Fruit fly (Drosophila melanogaster) whole organism, embryonic: ENCODE results near the gene CG6431.

Experiments
- CG10462 ChIP-seq: fragments of 200-800 bp; sonication (Bioruptor generic); optimal IDR thresholded peaks from 2 replicates; lab custom pipeline; 2016; ENCODE audit warnings: missing biosample characterization, missing genetic modification characterization
- CG12942 ChIP-seq: fragments of 200-800 bp; sonication (Bioruptor generic); optimal IDR thresholded peaks from 3 replicates; lab custom pipeline; 2016; ENCODE audit warnings: missing biosample characterization, missing genetic modification characterization
- CG14965 ChIP-seq: fragments of 200-800 bp; sonication (Bioruptor generic); optimal IDR thresholded peaks from 2 replicates; lab custom pipeline; 2016; ENCODE audit warnings: missing biosample characterization, missing genetic modification characterization, borderline replicate concordance
- CG15073 ChIP-seq: fragments of 200-800 bp; sonication (Bioruptor generic); optimal IDR thresholded peaks from 2 replicates; lab custom pipeline; 2016; ENCODE audit warnings: missing biosample characterization, missing genetic modification characterization
- CG15269 ChIP-seq: fragments of 200-800 bp; sonication (Bioruptor generic); optimal IDR thresholded peaks from 2 replicates; lab custom pipeline; 2018; ENCODE audit warnings: missing biosample characterization, mild to moderate bottlenecking, missing genetic modification characterization, moderate library complexity
- CG17359 ChIP-seq: fragments of 200-800 bp; sonication (Bioruptor generic); optimal IDR thresholded peaks from 3 replicates; lab custom pipeline; 2018; ENCODE audit warnings: missing biosample characterization, mild to moderate bottlenecking, missing genetic modification characterization, moderate library complexity
- CG17829 ChIP-seq: fragments of 200-800 bp; optimal IDR thresholded peaks from 2 replicates; lab custom pipeline; 2019; ENCODE audit warnings: missing biosample characterization, mild to moderate bottlenecking, missing genetic modification characterization, moderate library complexity
- CG17912 ChIP-seq: fragments of 200-800 bp; sonication (Bioruptor generic); optimal IDR thresholded peaks from 2 replicates; lab custom pipeline; 2018; ENCODE audit warnings: missing biosample characterization, mild to moderate bottlenecking, missing genetic modification characterization
- CG2120 ChIP-seq: fragments of 200-800 bp; sonication (Bioruptor generic); optimal IDR thresholded peaks from 3 replicates; lab custom pipeline; 2016; ENCODE audit warnings: missing biosample characterization, missing genetic modification characterization
- CG2129 ChIP-seq: fragments of 200-800 bp; sonication (Bioruptor generic); IDR thresholded peaks from 2 replicates; pipeline ENCODE4 v1.3.6; 2022; ENCODE audit warnings: missing biosample characterization, missing genetic modification characterization; ENCODE audit not compliant: partially characterized antibody
- CG30020 ChIP-seq: fragments of 200-800 bp; optimal IDR thresholded peaks from 2 replicates; lab custom pipeline; 2019; ENCODE audit warnings: missing biosample characterization, mild to moderate bottlenecking, missing genetic modification characterization, moderate library complexity
- CG33557 ChIP-seq: fragments of 200-800 bp; sonication (Bioruptor generic); optimal IDR thresholded peaks from 2 replicates; lab custom pipeline; 2019; ENCODE audit warnings: missing biosample characterization, mild to moderate bottlenecking, missing genetic modification characterization, moderate library complexity
- CG5180 ChIP-seq: fragments of 200-800 bp; sonication (Bioruptor generic); optimal IDR thresholded peaks from 3 replicates; lab custom pipeline; 2017; ENCODE audit warnings: missing biosample characterization, missing genetic modification characterization, mild to moderate bottlenecking, moderate library complexity, missing genetic modification reagents
- CG8089 ChIP-seq: fragments of 200-800 bp; sonication (Bioruptor generic); optimal IDR thresholded peaks from 3 replicates; lab custom pipeline; 2016; ENCODE audit warnings: missing biosample characterization, missing genetic modification characterization
- CG8281 ChIP-seq: fragments of 200-800 bp; sonication (Bioruptor generic); optimal IDR thresholded peaks from 2 replicates; lab custom pipeline; 2018; ENCODE audit warnings: missing biosample characterization, mild to moderate bottlenecking, missing genetic modification characterization, moderate library complexity
- CG8765 ChIP-seq: fragments of 200-800 bp; sonication (Bioruptor generic); IDR thresholded peaks from 2 replicates; pipeline ENCODE4 v1.3.6; 2022; ENCODE audit warnings: missing biosample characterization, missing genetic modification characterization
- CG8924 ChIP-seq: fragments of 200-800 bp; optimal IDR thresholded peaks from 3 replicates; lab custom pipeline; 2019; ENCODE audit warnings: missing biosample characterization, mild to moderate bottlenecking, missing genetic modification characterization, moderate library complexity
- Dll ChIP-seq: fragments of 200-800 bp; sonication (Bioruptor generic); IDR thresholded peaks from 4 replicates; pipeline ENCODE4 v1.3.6; 2022; ENCODE audit warnings: missing biosample characterization, missing genetic modification characterization; ENCODE audit not compliant: partially characterized antibody
- Drgx ChIP-seq: fragments of 200-800 bp; sonication (Bioruptor generic); IDR thresholded peaks from 2 replicates; pipeline ENCODE4 v1.3.6; 2022; ENCODE audit warnings: missing biosample characterization, missing genetic modification characterization
- Fer1 ChIP-seq: fragments of 200-800 bp; sonication (Bioruptor generic); optimal IDR thresholded peaks from 2 replicates; lab custom pipeline; 2017; ENCODE audit warnings: missing biosample characterization, mild to moderate bottlenecking, missing genetic modification characterization
- Hr51 ChIP-seq, 2 experiments: fragments of 200-800 bp; sonication (Bioruptor generic); optimal IDR thresholded peaks; 2 replicates in 1 of 2; 3 replicates in 1 of 2; lab custom pipeline; 2016 to 2018; ENCODE audit warnings: missing biosample characterization in 2 of 2, missing genetic modification characterization in 2 of 2, mild to moderate bottlenecking in 1 of 2, moderate library complexity in 1 of 2
- Hr78 ChIP-seq, 2 experiments: fragments of 200-800 bp in 1 of 2; fragments of >200 bp in 1 of 2; sonication (Bioruptor generic) in 1 of 2; optimal IDR thresholded peaks; 2 replicates each; lab custom pipeline; 2017 to 2019; ENCODE audit warnings: missing biosample characterization in 2 of 2, missing genetic modification characterization in 2 of 2, mild to moderate bottlenecking in 1 of 2, moderate library complexity in 1 of 2
- MESR4 ChIP-seq: fragments of 200-800 bp; sonication (Bioruptor generic); optimal IDR thresholded peaks from 2 replicates; lab custom pipeline; 2018; ENCODE audit warnings: missing biosample characterization, mild to moderate bottlenecking, missing genetic modification characterization, moderate library complexity
- Mad ChIP-seq: fragments of 200-800 bp; sonication (Bioruptor generic); optimal IDR thresholded peaks from 2 replicates; lab custom pipeline; 2016; ENCODE audit warnings: missing biosample characterization, missing genetic modification characterization
- Meics ChIP-seq: fragments of 200-800 bp; sonication (Bioruptor generic); optimal IDR thresholded peaks from 2 replicates; lab custom pipeline; 2017; ENCODE audit warnings: missing biosample characterization, mild to moderate bottlenecking, missing genetic modification characterization
- NC2α ChIP-seq: fragments of 200-800 bp; sonication (Bioruptor generic); optimal IDR thresholded peaks from 2 replicates; lab custom pipeline; 2016; ENCODE audit warnings: missing biosample characterization, missing genetic modification characterization
- PHDP ChIP-seq: fragments of 200-800 bp; sonication (Bioruptor generic); optimal IDR thresholded peaks from 3 replicates; lab custom pipeline; 2018; ENCODE audit warnings: missing biosample characterization, mild to moderate bottlenecking, missing genetic modification characterization, moderate library complexity
- Side ChIP-seq: fragments of 200-800 bp; sonication (Bioruptor generic); optimal IDR thresholded peaks from 2 replicates; lab custom pipeline; 2016; ENCODE audit warnings: missing biosample characterization, missing genetic modification characterization
- Six4 ChIP-seq: fragments of 200-800 bp; sonication (Bioruptor generic); optimal IDR thresholded peaks from 2 replicates; lab custom pipeline; 2016; ENCODE audit warnings: missing biosample characterization, missing genetic modification characterization
- Xbp1 ChIP-seq: fragments of 200-800 bp; sonication (Bioruptor generic); optimal IDR thresholded peaks from 3 replicates; lab custom pipeline; 2016; ENCODE audit warnings: missing biosample characterization, mild to moderate bottlenecking, missing genetic modification characterization
- corto ChIP-seq: fragments of 200-800 bp; sonication (Bioruptor generic); optimal IDR thresholded peaks from 2 replicates; lab custom pipeline; 2016; ENCODE audit warnings: missing biosample characterization, mild to moderate bottlenecking, missing genetic modification characterization, moderate library complexity
- esg ChIP-seq: fragments of 200-800 bp; sonication (Bioruptor generic); conservative IDR thresholded peaks from 2 replicates; pipeline ENCODE4 v1.3.6; 2022; ENCODE audit warnings: missing biosample characterization, missing genetic modification characterization
- hth ChIP-seq: fragments of >200 bp; optimal IDR thresholded peaks from 2 replicates; lab custom pipeline; 2017; ENCODE audit warnings: inconsistent platforms
- ken ChIP-seq: fragments of 200-800 bp; sonication (Bioruptor generic); IDR thresholded peaks from 3 replicates; pipeline ENCODE4 v1.3.6; 2022; ENCODE audit warnings: missing biosample characterization, missing genetic modification characterization
- mld ChIP-seq: fragments of 200-800 bp; sonication (Bioruptor generic); IDR thresholded peaks from 3 replicates; pipeline ENCODE4 v1.3.6; 2022; ENCODE audit warnings: missing biosample characterization, missing genetic modification characterization; ENCODE audit not compliant: partially characterized antibody
- nau ChIP-seq: fragments of 200-800 bp; sonication (Bioruptor generic); optimal IDR thresholded peaks from 3 replicates; lab custom pipeline; 2017; ENCODE audit warnings: missing biosample characterization, mild to moderate bottlenecking, missing genetic modification characterization, missing genetic modification reagents
- ranshi ChIP-seq: fragments of 200-800 bp; sonication (Bioruptor generic); IDR thresholded peaks from 2 replicates; pipeline ENCODE4 v1.3.6; 2022; ENCODE audit warnings: missing biosample characterization, missing genetic modification characterization
- seq ChIP-seq: fragments of 200-800 bp; sonication (Bioruptor generic); IDR thresholded peaks from 2 replicates; pipeline ENCODE4 v1.3.6; 2022; ENCODE audit warnings: missing biosample characterization, missing genetic modification characterization
- slp2 ChIP-seq: fragments of 200-800 bp; sonication (Bioruptor generic); optimal IDR thresholded peaks from 2 replicates; lab custom pipeline; 2016; ENCODE audit warnings: missing biosample characterization, missing genetic modification characterization
- stwl ChIP-seq: fragments of 200-800 bp; sonication (Bioruptor generic); optimal IDR thresholded peaks from 3 replicates; lab custom pipeline; 2018; ENCODE audit warnings: missing biosample characterization, mild to moderate bottlenecking, missing genetic modification characterization, moderate library complexity
- tap ChIP-seq: fragments of 200-800 bp; optimal IDR thresholded peaks from 3 replicates; lab custom pipeline; 2019; ENCODE audit warnings: missing biosample characterization, mild to moderate bottlenecking, missing genetic modification characterization, moderate library complexity
- tgo ChIP-seq: fragments of 200-800 bp; sonication (Bioruptor generic); IDR thresholded peaks from 3 replicates; pipeline ENCODE4 v1.3.6; 2022; ENCODE audit warnings: missing biosample characterization, missing genetic modification characterization
- tll ChIP-seq, 2 experiments: fragments of 200-800 bp in 1 of 2; fragments of >200 bp in 1 of 2; sonication (Bioruptor generic) in 1 of 2; optimal IDR thresholded peaks; 2 replicates each; lab custom pipeline; 2017 to 2019; ENCODE audit warnings: missing biosample characterization in 2 of 2, missing genetic modification characterization in 2 of 2, mild to moderate bottlenecking in 1 of 2, moderate library complexity in 1 of 2
- trem ChIP-seq: fragments of 200-800 bp; optimal IDR thresholded peaks from 3 replicates; lab custom pipeline; 2019; ENCODE audit warnings: missing biosample characterization, mild to moderate bottlenecking, missing genetic modification characterization, moderate library complexity
- vvl ChIP-seq: fragments of 200-800 bp; sonication (Bioruptor generic); IDR thresholded peaks from 2 replicates; pipeline ENCODE4 v1.3.6; 2022; ENCODE audit warnings: missing biosample characterization, missing genetic modification characterization
- zfh1 ChIP-seq: fragments of 200-800 bp; sonication (Bioruptor generic); IDR thresholded peaks from 3 replicates; pipeline ENCODE4 v1.3.6; 2022; ENCODE audit warnings: missing biosample characterization, missing genetic modification characterization

The CG6431 gene

dm6 chr2L:10759624-10760023, 35.6 kb downstream of the CG6431 start:
- TF ChIP-seq tgo (GFP tag; lab: Robert Waterston, UW) (no peak), Six4 (no peak), stwl (tag; lab: Kevin White, UChicago) (peak; percentile 33), Drgx (GFP tag; lab: Robert Waterston, UW) (0 out of 2 replicates have a peak, but pooled peaks have one; percentile 31), CG15269 (tag; lab: Kevin White, UChicago) (no peak)

dm6 chr2L:10760422-10761166, 36.6 kb downstream of the CG6431 start, which contains the start of gene CG6495:
Gene CG6495, plus strand, starts transcription at chr2L:10761116.
- peak; percentile 36 for TF ChIP-seq CG17829 (tag; lab: Kevin White, UChicago)
- TF ChIP-seq CG17359 (tag; lab: Kevin White, UChicago): peak; percentile 67
- no peak for TF ChIP-seq CG2129 (GFP tag; lab: Robert Waterston, UW)
- no peak for TF ChIP-seq CG10462 (GFP tag; lab: Kevin White, UChicago)
- TF ChIP-seq esg (GFP tag; lab: Robert Waterston, UW): peak; percentile 26; the same call in 1 of the 2 replicates
- peak; percentile 35; the same call in 1 of the 2 replicates for TF ChIP-seq ranshi (GFP tag; lab: Robert Waterston, UW)
- no peak for TF ChIP-seq tll (GFP tag; optimal IDR thresholded peaks at IDR 0.05; lab: Kevin White, UChicago)
- no peak for TF ChIP-seq ken (GFP tag; lab: Robert Waterston, UW)
- TF ChIP-seq nau (GFP tag; lab: Kevin White, UChicago): peak; percentile 24
- TF ChIP-seq CG15073 (GFP tag; lab: Kevin White, UChicago): no peak
- no peak for TF ChIP-seq CG8765 (GFP tag; lab: Robert Waterston, UW)
- TF ChIP-seq CG2120 (GFP tag; lab: Kevin White, UChicago): peak; percentile 74
- TF ChIP-seq CG30020 (tag; lab: Kevin White, UChicago): no peak
- TF ChIP-seq Six4: peak; percentile 32
- 0 out of 3 replicates have a peak, but pooled peaks have one; percentile 13 for TF ChIP-seq zfh1
- no peak for TF ChIP-seq NC2α (GFP tag; lab: Kevin White, UChicago)
- peak; percentile 0 for TF ChIP-seq CG5180 (GFP tag; lab: Kevin White, UChicago)
- TF ChIP-seq MESR4: no peak
- TF ChIP-seq mld (GFP tag; lab: Robert Waterston, UW): no peak
- no peak for TF ChIP-seq slp2 (GFP tag; lab: Kevin White, UChicago)
- TF ChIP-seq CG33557 (GFP tag; lab: Kevin White, UChicago): no peak
- TF ChIP-seq CG17912 (GFP tag; lab: Kevin White, UChicago): no peak
- TF ChIP-seq CG8089 (GFP tag; lab: Kevin White, UChicago): no peak
- TF ChIP-seq seq (GFP tag; lab: Robert Waterston, UW): no peak
- TF ChIP-seq vvl: peak; percentile 65
- TF ChIP-seq CG14965 (GFP tag; lab: Kevin White, UChicago): no peak
- TF ChIP-seq CG12942 (GFP tag; lab: Kevin White, UChicago): no peak
- TF ChIP-seq Side (GFP tag; lab: Kevin White, UChicago): no peak
- peak; percentile 49 for TF ChIP-seq tap (tag; lab: Kevin White, UChicago)
- no peak for TF ChIP-seq hth (lab: Kevin White, UChicago)
- TF ChIP-seq Hr78 (GFP tag; optimal IDR thresholded peaks at IDR 0.05; lab: Kevin White, UChicago): no peak
- TF ChIP-seq Fer1 (GFP tag; lab: Kevin White, UChicago): peak; percentile 81
- TF ChIP-seq Dll: no peak
- TF ChIP-seq Hr51 (GFP tag; optimal IDR thresholded peaks at IDR 0.05; lab: Kevin White, UChicago): peak in 1 of 2 experiments; percentile 75
- peak; percentile 76 for TF ChIP-seq PHDP (tag; lab: Kevin White, UChicago)
- peak; percentile 71 for TF ChIP-seq Meics (GFP tag; lab: Kevin White, UChicago)
- TF ChIP-seq corto (GFP tag; lab: Kevin White, UChicago): no peak
- TF ChIP-seq Xbp1: peak; percentile 51
- peak; percentile 18 for TF ChIP-seq trem (tag; lab: Kevin White, UChicago)
- TF ChIP-seq CG8281 (tag; lab: Kevin White, UChicago): peak; percentile 2
- peak; percentile 75 for TF ChIP-seq CG8924 (tag; lab: Kevin White, UChicago)
- TF ChIP-seq Mad (GFP tag; lab: Kevin White, UChicago): no peak
